Worm (Caenorhabditis elegans): ENCODE measurements around the gene Y37D8A.8.

ce11 chrIII:12870060-12870696 lies 5.4 kb downstream of the Y37D8A.8 start, which contains the start of gene Y37D8A.6:
- TF ChIP-seq ama-1 (optimal IDR thresholded peaks at IDR 0.05), result no peak
- TF ChIP-seq mdl-1 (tag; optimal IDR thresholded peaks at IDR 0.05), result no peak
